Fruit fly (Drosophila melanogaster): ENCODE results near the gene CG33493.
A peak's percentile ranks its signal among the peaks of the same experiment; 100 is the strongest.

CG33493 gene

dm6 chr3L:10734561-10734960, 41.6 kb upstream of the CG33493 start (continued):
- TF ChIP-seq chn (GFP tag; optimal IDR thresholded peaks at IDR 0.05) (no peak), CG18011 (GFP tag; optimal IDR thresholded peaks at IDR 0.05) (no peak), zfh2 (GFP tag; optimal IDR thresholded peaks at IDR 0.05) (no peak), CG17912 (GFP tag; optimal IDR thresholded peaks at IDR 0.05) (peak; percentile 81), CG11398 (GFP tag; optimal IDR thresholded peaks at IDR 0.05) (peak; percentile 10), chinmo (GFP tag; IDR thresholded peaks at IDR 0.05; ENCODE audit: partially characterized antibody) (no peak), CG33557 (GFP tag; optimal IDR thresholded peaks at IDR 0.05) (peak; percentile 35), Asciz (GFP tag; optimal IDR thresholded peaks at IDR 0.05) (no peak), CG16779 (GFP tag; IDR thresholded peaks at IDR 0.05) (no peak)

- TF ChIP-seq CG15073 (GFP tag; optimal IDR thresholded peaks at IDR 0.05) (no peak), Hr51 (GFP tag; optimal IDR thresholded peaks at IDR 0.05) (no peak), Ssrp (tag; optimal IDR thresholded peaks at IDR 0.05) (no peak), trh (GFP tag; optimal IDR thresholded peaks at IDR 0.05) (no peak), p53 (GFP tag; optimal IDR thresholded peaks at IDR 0.05) (no peak), CG11504 (tag; optimal IDR thresholded peaks at IDR 0.05) (no peak), dmrt11E (tag; optimal IDR thresholded peaks at IDR 0.05) (no peak), CG6765 (GFP tag; optimal IDR thresholded peaks at IDR 0.05) (no peak), CG9797 (GFP tag; optimal IDR thresholded peaks at IDR 0.05) (no peak), crol (GFP tag; IDR thresholded peaks at IDR 0.05) (no peak), MTF-1 (GFP tag; optimal IDR thresholded peaks at IDR 0.05; ENCODE audit: borderline replicate concordance) (no peak), CG6813 (GFP tag; optimal IDR thresholded peaks at IDR 0.05) (no peak), Kr (GFP tag; optimal IDR thresholded peaks at IDR 0.05) (no peak), Sry-δ (GFP tag; optimal IDR thresholded peaks at IDR 0.05) (no peak), br (optimal IDR thresholded peaks at IDR 0.05) (no peak), Hmr (GFP tag; optimal IDR thresholded peaks at IDR 0.05) (peak; percentile 12), CG17568 (GFP tag; optimal IDR thresholded peaks at IDR 0.05) (no peak), psq (GFP tag; optimal IDR thresholded peaks at IDR 0.05) (no peak), lab (GFP tag; optimal IDR thresholded peaks at IDR 0.05) (peak; percentile 7), pan (optimal IDR thresholded peaks at IDR 0.05) (no peak), pan (GFP tag; optimal IDR thresholded peaks at IDR 0.05 in 1 of 2, IDR thresholded peaks at IDR 0.05 in 1 of 2) (peak in 1 of 2 experiments; percentile 56), CG3995 (GFP tag; optimal IDR thresholded peaks at IDR 0.05) (no peak), Hr39 (optimal IDR thresholded peaks at IDR 0.05) (no peak), CG10147 (GFP tag; optimal IDR thresholded peaks at IDR 0.05) (no peak), Bdp1 (GFP tag; optimal IDR thresholded peaks at IDR 0.05) (no peak), tap (tag; optimal IDR thresholded peaks at IDR 0.05) (no peak), rib (GFP tag; IDR thresholded peaks at IDR 0.05) (no peak), hkb (optimal IDR thresholded peaks at IDR 0.05) (no peak), hkb (GFP tag; IDR thresholded peaks at IDR 0.05) (peak; percentile 36; the same call in 1 of the 2 replicates), CG2678 (tag; optimal IDR thresholded peaks at IDR 0.05) (peak; percentile 38), Nf-YB (GFP tag; optimal IDR thresholded peaks at IDR 0.05) (no peak), CG14667 (GFP tag; IDR thresholded peaks at IDR 0.05) (no peak), CG12299 (tag; optimal IDR thresholded peaks at IDR 0.05) (no peak), CG12744 (GFP tag; optimal IDR thresholded peaks at IDR 0.05) (no peak), dpn (GFP tag; optimal IDR thresholded peaks at IDR 0.05) (no peak), CG1233 (GFP tag; optimal IDR thresholded peaks at IDR 0.05) (no peak), CG12236 (GFP tag; optimal IDR thresholded peaks at IDR 0.05) (no peak), Ets65A (GFP tag) (no peak), Xbp1 (GFP tag; optimal IDR thresholded peaks at IDR 0.05) (no peak), CG1529 (GFP tag; optimal IDR thresholded peaks at IDR 0.05) (no peak), sens (GFP tag) (peak; percentile 41), CG14050 (GFP tag; IDR thresholded peaks at IDR 0.05) (no peak), CG31441 (GFP tag; IDR thresholded peaks at IDR 0.05) (no peak)
These were observed 40.5 kb upstream of the CG33493 start for dm6 chr3L:10733502-10733901.

Measured in whole organism, embryonic.